Worm (Caenorhabditis elegans): ENCODE results near the gene gob-1.

ce11 chrX:15546943-15547342 lies 53.5 kb downstream of the gob-1 start:
- no peak for TF ChIP-seq hmg-4 (GFP tag; optimal IDR thresholded peaks at IDR 0.05)
- no peak for TF ChIP-seq ama-1 (optimal IDR thresholded peaks at IDR 0.05)
- TF ChIP-seq tbx-11 (GFP tag; IDR thresholded peaks at IDR 0.05), result no peak
- no peak for TF ChIP-seq ceh-13 (GFP tag; optimal IDR thresholded peaks at IDR 0.05)
- TF ChIP-seq hnd-1 (tag; optimal IDR thresholded peaks at IDR 0.05), result no peak
- TF ChIP-seq B0310.2 (tag; optimal IDR thresholded peaks at IDR 0.05), result no peak
- no peak for TF ChIP-seq F13C5.2 (tag; optimal IDR thresholded peaks at IDR 0.05)
- no peak for TF ChIP-seq ceh-36 (tag; optimal IDR thresholded peaks at IDR 0.05)
- no peak for TF ChIP-seq hmbx-1 (tag; optimal IDR thresholded peaks at IDR 0.05)
- no peak for TF ChIP-seq tra-4 (tag; optimal IDR thresholded peaks at IDR 0.05)
- TF ChIP-seq ets-7 (tag; optimal IDR thresholded peaks at IDR 0.05), result no peak
- TF ChIP-seq flt-1 (GFP tag; IDR thresholded peaks at IDR 0.05), result no peak
- no peak for TF ChIP-seq sea-1 (GFP tag; conservative IDR thresholded peaks at IDR 0.05)
- TF ChIP-seq pes-1 (GFP tag; IDR thresholded peaks at IDR 0.05), result no peak

Measured in whole organism, early embryonic.